Fruit fly (Drosophila melanogaster): ENCODE measurements around the gene if.

Gene if

dm6 chrX:16751579-16752156, 31.6 kb downstream of the if start, which contains the start of gene goe (continued):
- TF ChIP-seq Awh (GFP tag; IDR thresholded peaks at IDR 0.05) (peak; percentile 39; the same call in 1 of the 2 replicates), CG30431 (GFP tag; optimal IDR thresholded peaks at IDR 0.05) (peak; percentile 51), CG4404 (GFP tag; IDR thresholded peaks at IDR 0.05) (peak; percentile 20; the same call in 1 of the 2 replicates), Xbp1 (GFP tag; optimal IDR thresholded peaks at IDR 0.05) (peak; percentile 88), ssp (GFP tag; IDR thresholded peaks at IDR 0.05) (peak; percentile 63), HLHmδ (GFP tag; optimal IDR thresholded peaks at IDR 0.05) (no peak), oc (tag; optimal IDR thresholded peaks at IDR 0.05) (peak; percentile 43), Bdp1 (GFP tag; optimal IDR thresholded peaks at IDR 0.05) (peak; percentile 74), Hsf (GFP tag; optimal IDR thresholded peaks at IDR 0.05) (peak; percentile 85), ab (GFP tag; optimal IDR thresholded peaks at IDR 0.05) (peak; percentile 42), tll (GFP tag; optimal IDR thresholded peaks at IDR 0.05) (no peak), unpg (GFP tag; optimal IDR thresholded peaks at IDR 0.05) (peak; percentile 78), br (optimal IDR thresholded peaks at IDR 0.05) (no peak), ato (GFP tag; IDR thresholded peaks at IDR 0.05; ENCODE audit: partially characterized antibody) (peak; percentile 63), hb (GFP tag; IDR thresholded peaks at IDR 0.05; ENCODE audit: partially characterized antibody) (peak; percentile 74; the same call in 2 of the 3 replicates), Hr78 (GFP tag; optimal IDR thresholded peaks at IDR 0.05) (no peak), peb (GFP tag; IDR thresholded peaks at IDR 0.05) (no peak), Hey (tag; optimal IDR thresholded peaks at IDR 0.05) (peak; percentile 64), CG12071 (GFP tag; optimal IDR thresholded peaks at IDR 0.05) (peak; percentile 44), Usf (GFP tag; optimal IDR thresholded peaks at IDR 0.05) (peak; percentile 67), CG11504 (tag; optimal IDR thresholded peaks at IDR 0.05) (peak; percentile 61), stc (GFP tag; IDR thresholded peaks at IDR 0.05) (peak; percentile 60), Stat92E (GFP tag; optimal IDR thresholded peaks at IDR 0.05) (peak in 1 of 3 experiments; percentile 39), CG16815 (GFP tag; optimal IDR thresholded peaks at IDR 0.05) (peak; percentile 50), CG1832 (GFP tag; optimal IDR thresholded peaks at IDR 0.05) (no peak), CG11696 (GFP tag; IDR thresholded peaks at IDR 0.05) (no peak), caup (GFP tag; optimal IDR thresholded peaks at IDR 0.05; ENCODE audit: severe bottlenecking) (peak; percentile 83), CG17186 (GFP tag; optimal IDR thresholded peaks at IDR 0.05) (peak; percentile 78), bsh (GFP tag; optimal IDR thresholded peaks at IDR 0.05) (peak in 1 of 2 experiments; percentile 63), CG10979 (tag; optimal IDR thresholded peaks at IDR 0.05) (peak; percentile 30), chinmo (GFP tag; IDR thresholded peaks at IDR 0.05; ENCODE audit: partially characterized antibody) (peak; percentile 91; the same call in 3 of the 4 replicates), Mes4 (GFP tag; optimal IDR thresholded peaks at IDR 0.05) (peak; percentile 85), klu (GFP tag; IDR thresholded peaks at IDR 0.05) (peak; percentile 60), Opbp (GFP tag; IDR thresholded peaks at IDR 0.05; ENCODE audit: partially characterized antibody) (peak; percentile 98), luna (GFP tag; optimal IDR thresholded peaks at IDR 0.05) (peak; percentile 89), scrt (GFP tag; optimal IDR thresholded peaks at IDR 0.05) (peak; percentile 64), Sin3A (optimal IDR thresholded peaks at IDR 0.05) (peak; percentile 39), CG10209 (GFP tag; optimal IDR thresholded peaks at IDR 0.05) (peak; percentile 64), CG7786 (GFP tag; optimal IDR thresholded peaks at IDR 0.05) (peak; percentile 80), CG7987 (GFP tag; optimal IDR thresholded peaks at IDR 0.05) (peak; percentile 83), Mrtf (GFP tag; IDR thresholded peaks at IDR 0.05) (peak; percentile 74), chif (GFP tag; optimal IDR thresholded peaks at IDR 0.05) (peak; percentile 78 to 90), cg (GFP tag; optimal IDR thresholded peaks at IDR 0.05) (peak; percentile 53), CG9797 (GFP tag; optimal IDR thresholded peaks at IDR 0.05) (peak; percentile 41), D19B (GFP tag; optimal IDR thresholded peaks at IDR 0.05) (peak; percentile 20), al (GFP tag; IDR thresholded peaks at IDR 0.05) (peak; percentile 78), ATbp (GFP tag; optimal IDR thresholded peaks at IDR 0.05) (peak; percentile 73), CG7357 (GFP tag; IDR thresholded peaks at IDR 0.05) (no peak), ttk (GFP tag; IDR thresholded peaks at IDR 0.05) (peak; percentile 74)
